Worm (Caenorhabditis elegans) whole organism, L1 larva: ENCODE data around the gene cpf-1.

ENCODE experiments used
- C04F5.9 ChIP-seq: sonication (generic microtip); optimal IDR thresholded peaks from 2 replicates; lab custom pipeline; 2016; ENCODE audit warnings: missing genetic modification characterization, missing compliant biosample characterization
- C16A3.4 ChIP-seq: fragments of 150-350 bp; optimal IDR thresholded peaks from 2 replicates; lab custom pipeline; 2014; ENCODE audit warnings: missing biosample characterization, missing genetic modification characterization
- C34B4.2 ChIP-seq: sonication (generic microtip); optimal IDR thresholded peaks from 2 replicates; lab custom pipeline; 2017; ENCODE audit warnings: mild to moderate bottlenecking, missing genetic modification characterization, missing compliant biosample characterization
- F16B12.6 ChIP-seq: fragments of 150-350 bp; optimal IDR thresholded peaks from 2 replicates; lab custom pipeline; 2014; ENCODE audit warnings: missing biosample characterization, missing genetic modification characterization
- alr-1 ChIP-seq: fragments of 200-800 bp; sonication (Bioruptor generic); optimal IDR thresholded peaks from 2 replicates; lab custom pipeline; 2018; ENCODE audit warnings: borderline replicate concordance, mild to moderate bottlenecking, missing genetic modification characterization, missing compliant biosample characterization
- aly-2 ChIP-seq: fragments of 150-350 bp; optimal IDR thresholded peaks from 2 replicates; lab custom pipeline; 2014; ENCODE audit warnings: missing biosample characterization, missing genetic modification characterization
- ama-1 ChIP-seq: fragments of 150-350 bp; optimal IDR thresholded peaks from 2 replicates; lab custom pipeline; 2014
- blmp-1 ChIP-seq: fragments of 150-350 bp; optimal IDR thresholded peaks from 2 replicates; lab custom pipeline; 2014; ENCODE audit warnings: missing biosample characterization, missing genetic modification characterization
- dpl-1 ChIP-seq, 3 experiments: fragments of 150-350 bp in 2 of 3; sonication (generic microtip) in 1 of 3; optimal IDR thresholded peaks; 2 replicates each; lab custom pipeline; 2014 to 2017; ENCODE audit warnings: missing biosample characterization in 3 of 3, missing genetic modification characterization in 3 of 3, missing genetic modification reagents in 3 of 3
- dsc-1 ChIP-seq: sonication (generic microtip); optimal IDR thresholded peaks from 2 replicates; lab custom pipeline; 2016; ENCODE audit warnings: mild to moderate bottlenecking, missing genetic modification characterization, missing compliant biosample characterization
- efl-1 ChIP-seq, 4 experiments: fragments of 150-350 bp; optimal IDR thresholded peaks in 3 of 4; peaks in 1 of 4; 1 replicate in 1 of 4; 2 replicates in 3 of 4; lab custom pipeline; 2014; ENCODE audit warnings: missing biosample characterization in 2 of 4, missing genetic modification characterization in 2 of 4, missing genetic modification reagents in 2 of 4
- elt-3 ChIP-seq, 6 experiments: fragments of 150-350 bp in 1 of 6; sonication (generic microtip); optimal IDR thresholded peaks; 2 replicates each; lab custom pipeline; 2017 to 2018; ENCODE audit warnings: missing biosample characterization in 6 of 6, missing genetic modification characterization in 6 of 6, inconsistent platforms in 1 of 6
- fkh-10 ChIP-seq: sonication (generic microtip); optimal IDR thresholded peaks from 2 replicates; lab custom pipeline; 2017; ENCODE audit warnings: missing biosample characterization, missing genetic modification reagents, missing genetic modification characterization
- fkh-8 ChIP-seq: sonication (generic microtip); optimal IDR thresholded peaks from 2 replicates; lab custom pipeline; 2016; ENCODE audit warnings: mild to moderate bottlenecking, missing genetic modification characterization, missing compliant biosample characterization
- fos-1 ChIP-seq: fragments of 150-350 bp; optimal IDR thresholded peaks from 2 replicates; lab custom pipeline; 2014; ENCODE audit warnings: missing biosample characterization, missing genetic modification characterization
- grh-1 ChIP-seq: fragments of 200-800 bp; sonication (Bioruptor generic); IDR thresholded peaks from 2 replicates; pipeline ENCODE4 v1.3.6; 2022; ENCODE audit warnings: missing genetic modification reagents, missing genetic modification characterization, missing compliant biosample characterization
- hpl-2 ChIP-seq: fragments of 150-350 bp; optimal IDR thresholded peaks from 2 replicates; lab custom pipeline; 2014; ENCODE audit warnings: missing biosample characterization, missing genetic modification reagents, missing genetic modification characterization
- irx-1 ChIP-seq: sonication (generic microtip); optimal IDR thresholded peaks from 2 replicates; lab custom pipeline; 2016; ENCODE audit warnings: missing genetic modification characterization, missing compliant biosample characterization
- lin-14 ChIP-seq: fragments of 200-800 bp; sonication (Bioruptor generic); optimal IDR thresholded peaks from 2 replicates; lab custom pipeline; 2018; ENCODE audit warnings: mild to moderate bottlenecking, missing genetic modification characterization, moderate library complexity, missing compliant biosample characterization
- lin-35 ChIP-seq, 2 experiments: fragments of 150-350 bp; optimal IDR thresholded peaks; 2 replicates each; lab custom pipeline; 2014; ENCODE audit warnings: missing biosample characterization in 2 of 2, missing genetic modification characterization in 2 of 2, missing genetic modification reagents in 2 of 2
- lin-39 ChIP-seq: fragments of 150-350 bp; optimal IDR thresholded peaks from 2 replicates; lab custom pipeline; 2014; ENCODE audit warnings: missing biosample characterization, missing genetic modification reagents, missing genetic modification characterization
- lir-3 ChIP-seq: sonication (generic microtip); optimal IDR thresholded peaks from 2 replicates; lab custom pipeline; 2016; ENCODE audit warnings: mild to moderate bottlenecking, missing genetic modification characterization, moderate library complexity, missing compliant biosample characterization; ENCODE audit not compliant: poor library complexity
- mef-2 ChIP-seq: fragments of 150-350 bp; optimal IDR thresholded peaks from 2 replicates; lab custom pipeline; 2014; ENCODE audit warnings: missing biosample characterization, missing genetic modification characterization
- nhr-19 ChIP-seq: fragments of 200-800 bp; sonication (Bioruptor generic); conservative IDR thresholded peaks from 2 replicates; pipeline ENCODE4 v1.3.6; 2022; ENCODE audit warnings: missing genetic modification characterization, missing compliant biosample characterization
- nhr-20 ChIP-seq: sonication (generic microtip); optimal IDR thresholded peaks from 2 replicates; lab custom pipeline; 2016; ENCODE audit warnings: mild to moderate bottlenecking, missing genetic modification characterization, missing compliant biosample characterization
- nhr-47 ChIP-seq: sonication (generic microtip); optimal IDR thresholded peaks from 2 replicates; lab custom pipeline; 2016; ENCODE audit warnings: mild to moderate bottlenecking, missing genetic modification characterization, moderate library complexity, missing compliant biosample characterization
- nhr-71 ChIP-seq: sonication (generic microtip); optimal IDR thresholded peaks from 2 replicates; lab custom pipeline; 2016; ENCODE audit warnings: mild to moderate bottlenecking, missing genetic modification characterization, moderate library complexity, missing compliant biosample characterization
- nhr-76 ChIP-seq: sonication (generic microtip); optimal IDR thresholded peaks from 2 replicates; lab custom pipeline; 2017; ENCODE audit warnings: missing biosample characterization, missing genetic modification characterization
- nhr-84 ChIP-seq: sonication (generic microtip); optimal IDR thresholded peaks from 2 replicates; lab custom pipeline; 2017; ENCODE audit warnings: missing biosample characterization, missing genetic modification characterization
- nhr-90 ChIP-seq: sonication (generic microtip); optimal IDR thresholded peaks from 2 replicates; lab custom pipeline; 2016; ENCODE audit warnings: mild to moderate bottlenecking, missing genetic modification characterization, missing compliant biosample characterization; ENCODE audit not compliant: poor library complexity
- pag-3 ChIP-seq: sonication (generic microtip); optimal IDR thresholded peaks from 2 replicates; lab custom pipeline; 2017; ENCODE audit warnings: missing genetic modification characterization, mild to moderate bottlenecking, missing compliant biosample characterization, antibody characterized with exemption, borderline replicate concordance; ENCODE audit not compliant: insufficient read depth
- pax-3 ChIP-seq: fragments of 200-800 bp; sonication (Bioruptor generic); optimal IDR thresholded peaks from 2 replicates; lab custom pipeline; 2018; ENCODE audit warnings: mild to moderate bottlenecking, missing genetic modification characterization, moderate library complexity, missing compliant biosample characterization
- rnt-1 ChIP-seq: sonication (generic microtip); optimal IDR thresholded peaks from 2 replicates; lab custom pipeline; 2016; ENCODE audit warnings: mild to moderate bottlenecking, missing genetic modification characterization, moderate library complexity, missing compliant biosample characterization
- skn-1 ChIP-seq: fragments of 150-350 bp; optimal IDR thresholded peaks from 2 replicates; lab custom pipeline; 2014; ENCODE audit warnings: missing biosample characterization, missing genetic modification characterization
- snu-23 ChIP-seq: sonication (generic microtip); optimal IDR thresholded peaks from 2 replicates; lab custom pipeline; 2016; ENCODE audit warnings: missing genetic modification characterization, missing compliant biosample characterization
- swsn-7 ChIP-seq: sonication (generic microtip); optimal IDR thresholded peaks from 2 replicates; lab custom pipeline; 2016; ENCODE audit warnings: missing genetic modification characterization, missing compliant biosample characterization
- tlp-1 ChIP-seq: fragments of 150-350 bp; optimal IDR thresholded peaks from 2 replicates; lab custom pipeline; 2014; ENCODE audit warnings: missing biosample characterization, missing genetic modification characterization
- unc-130 ChIP-seq: fragments of 150-350 bp; optimal IDR thresholded peaks from 2 replicates; lab custom pipeline; 2017; ENCODE audit warnings: missing biosample characterization, missing genetic modification characterization, inconsistent platforms
- unc-30 ChIP-seq: sonication (generic microtip); optimal IDR thresholded peaks from 2 replicates; lab custom pipeline; 2017; ENCODE audit warnings: missing biosample characterization, missing genetic modification characterization
- unc-62 ChIP-seq: fragments of 150-350 bp; optimal IDR thresholded peaks from 2 replicates; lab custom pipeline; 2014; ENCODE audit warnings: missing biosample characterization, missing genetic modification reagents, missing genetic modification characterization
- vab-15 ChIP-seq: sonication (generic microtip); optimal IDR thresholded peaks from 2 replicates; lab custom pipeline; 2017; ENCODE audit warnings: missing genotype, mild to moderate bottlenecking, missing genetic modification characterization, missing compliant biosample characterization
- zag-1 ChIP-seq: fragments of 150-350 bp; optimal IDR thresholded peaks from 2 replicates; lab custom pipeline; 2014; ENCODE audit warnings: missing biosample characterization, missing genetic modification characterization

The cpf-1 gene

ce11 chrII:8610085-8610484, 7.8 kb upstream of the cpf-1 start, which contains the start of gene F28C6.9:
F28C6.9 (minus strand) TSS chrII:8610185.
- no peak for TF ChIP-seq nhr-90 (tag; lab: Kevin White, UChicago)
- TF ChIP-seq unc-30 (tag; lab: Kevin White, UChicago): no peak
- TF ChIP-seq lin-35 (GFP tag; optimal IDR thresholded peaks at IDR 0.05; lab: Kevin White, UChicago): no peak
- no peak for TF ChIP-seq irx-1 (tag; lab: Kevin White, UChicago)
- TF ChIP-seq pag-3 (tag; lab: Kevin White, UChicago): no peak
- no peak for TF ChIP-seq pax-3 (tag; lab: Kevin White, UChicago)

DNA sequence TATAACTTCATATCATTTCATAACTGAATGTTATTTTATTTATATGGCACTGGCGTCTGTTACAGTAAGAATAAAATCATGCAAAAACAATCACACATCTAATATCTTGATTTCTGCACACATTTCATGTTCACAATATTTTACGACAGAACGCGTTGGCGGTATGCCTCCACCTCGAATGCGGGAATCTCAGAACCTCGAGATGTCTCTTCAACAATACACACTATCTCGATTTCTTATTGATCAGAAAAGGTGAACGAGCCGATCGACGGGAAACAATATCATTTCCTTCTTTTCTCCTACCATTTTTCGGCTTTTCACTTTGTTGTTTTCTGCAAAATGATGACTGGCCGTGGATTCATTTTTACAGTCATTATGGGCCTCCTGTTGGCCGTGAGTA, 5.4 kb upstream of the cpf-1 start, which contains the start of gene F28C6.10:
Gene F28C6.10 (plus strand): TSS at position 301 of the 400 bp plus-strand sequence.
- TF ChIP-seq nhr-84 (tag; lab: Kevin White, UChicago): no peak
- no peak for TF ChIP-seq tlp-1 (tag; lab: Kevin White, UChicago)
- no peak for TF ChIP-seq pax-3 (tag; lab: Kevin White, UChicago)
- no peak for TF ChIP-seq fkh-8 (tag; lab: Kevin White, UChicago)
- TF ChIP-seq snu-23 (GFP tag; lab: Kevin White, UChicago): no peak
- TF ChIP-seq nhr-76 (tag; lab: Kevin White, UChicago): no peak
- TF ChIP-seq lin-39 (tag; lab: Kevin White, UChicago): no peak
- no peak for TF ChIP-seq fkh-10 (GFP tag; lab: Kevin White, UChicago)
- no peak for TF ChIP-seq pag-3 (tag; lab: Kevin White, UChicago)
- TF ChIP-seq unc-130: no peak
- TF ChIP-seq alr-1 (tag; lab: Kevin White, UChicago): no peak
- no peak for TF ChIP-seq efl-1 (optimal IDR thresholded peaks at IDR 0.05; lab: Kevin White, UChicago)
- TF ChIP-seq efl-1 (GFP tag; optimal IDR thresholded peaks at IDR 0.05 in 1 of 2; lab: Kevin White, UChicago): no peak

ce11 chrII:8606549-8606948, 4.3 kb upstream of the cpf-1 start, which contains the start of gene F28C6.8:
F28C6.8 (plus strand) TSS chrII:8606849.
- TF ChIP-seq blmp-1 (no peak), C04F5.9 (tag; lab: Kevin White, UChicago) (no peak), mef-2 (tag; lab: Kevin White, UChicago) (no peak), zag-1 (tag; lab: Kevin White, UChicago) (no peak), C16A3.4 (no peak), skn-1 (no peak), irx-1 (tag; lab: Kevin White, UChicago) (no peak), nhr-19 (no peak), nhr-90 (tag; lab: Kevin White, UChicago) (no peak), hpl-2 (GFP tag; lab: Kevin White, UChicago) (no peak), alr-1 (tag; lab: Kevin White, UChicago) (no peak), lin-14 (no peak)

DNA sequence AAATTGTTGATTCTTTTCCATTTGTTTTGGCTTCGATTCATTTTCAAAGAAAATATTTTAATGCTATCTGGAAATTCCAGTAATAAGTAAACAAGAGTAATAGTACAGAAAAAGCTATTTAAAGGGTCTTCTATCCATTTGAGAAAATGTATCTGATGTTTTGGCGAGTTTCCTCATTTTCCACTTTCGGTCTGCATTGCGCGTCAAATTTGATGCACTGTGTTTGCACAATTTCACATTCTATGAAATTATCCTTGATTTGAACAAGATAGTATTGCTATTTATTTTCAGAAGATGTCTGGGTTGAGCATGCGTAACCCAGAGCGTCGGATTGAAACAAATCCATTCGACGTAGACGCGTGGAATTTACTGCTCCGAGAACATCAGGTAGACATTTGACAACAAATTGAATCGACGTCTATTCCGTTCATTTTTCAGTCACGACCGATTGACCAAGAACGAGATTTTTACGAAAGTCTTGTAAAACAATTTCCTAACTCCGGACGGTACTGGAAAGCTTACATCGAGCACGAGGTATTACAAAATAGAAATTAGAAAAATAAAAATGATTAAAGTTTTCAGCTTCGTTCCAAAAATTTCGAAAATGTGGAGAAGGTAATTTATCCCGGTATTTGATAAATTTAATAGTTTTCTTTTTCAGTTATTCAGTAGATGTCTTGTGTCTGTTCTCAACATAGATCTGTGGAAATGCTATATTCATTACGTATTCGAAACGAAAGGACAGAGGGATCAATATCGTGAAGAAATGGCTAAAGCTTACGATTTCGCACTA, 1.5 kb upstream of the cpf-1 start, which contains the start of gene suf-1:
Gene suf-1 (plus strand): TSS at position 280 of the 793 bp plus-strand sequence.
- TF ChIP-seq vab-15 (no peak), tlp-1 (tag; lab: Kevin White, UChicago) (no peak), pag-3 (tag; lab: Kevin White, UChicago) (no peak), lir-3 (no peak), efl-1 (optimal IDR thresholded peaks at IDR 0.05; lab: Kevin White, UChicago) (peak; percentile 50 to 51), efl-1 (GFP tag; optimal IDR thresholded peaks at IDR 0.05 in 1 of 2; lab: Kevin White, UChicago) (peak; percentile 42 to 92), fos-1 (peak; percentile 0), blmp-1 (peak; percentile 35), rnt-1 (tag; lab: Kevin White, UChicago) (peak; percentile 46), nhr-90 (tag; lab: Kevin White, UChicago) (peak; percentile 42), C34B4.2 (tag; lab: Kevin White, UChicago) (no peak), lin-14 (no peak), snu-23 (GFP tag; lab: Kevin White, UChicago) (peak; percentile 42), nhr-71 (tag; lab: Kevin White, UChicago) (peak; percentile 45), lin-35 (GFP tag; optimal IDR thresholded peaks at IDR 0.05; lab: Kevin White, UChicago) (peak; percentile 1 to 47), nhr-47 (tag; lab: Kevin White, UChicago) (peak; percentile 39), swsn-7 (tag; lab: Kevin White, UChicago) (peak; percentile 36), unc-62 (no peak), F16B12.6 (peak; percentile 78), dsc-1 (tag; lab: Kevin White, UChicago) (peak; percentile 14), dpl-1 (GFP tag; optimal IDR thresholded peaks at IDR 0.05; lab: Kevin White, UChicago) (peak in 2 of 3 experiments; percentile 22 to 44), ama-1 (lab: Kevin White, UChicago) (peak; percentile 78), grh-1 (GFP tag; lab: Robert Waterston, UW) (0 out of 2 replicates have a peak, but pooled peaks have one; percentile 25), nhr-20 (tag; lab: Kevin White, UChicago) (peak; percentile 30), elt-3 (tag; optimal IDR thresholded peaks at IDR 0.05; lab: Kevin White, UChicago) (peak in 1 of 6 experiments; percentile 2), aly-2 (tag; lab: Kevin White, UChicago) (no peak)
